Fruit fly (Drosophila melanogaster) whole organism, embryonic: ENCODE results near the gene CG33552.
A peak's percentile ranks its signal among the peaks of the same experiment; 100 is the strongest.

Experiments
- CG10462 ChIP-seq: fragments of 200-800 bp; sonication (Bioruptor generic); optimal IDR thresholded peaks from 2 replicates; lab custom pipeline; 2016; ENCODE audit warnings: missing biosample characterization, missing genetic modification characterization
- CG10565 ChIP-seq: fragments of 200-800 bp; sonication (Bioruptor generic); optimal IDR thresholded peaks from 3 replicates; lab custom pipeline; 2016; ENCODE audit warnings: missing biosample characterization, mild to moderate bottlenecking, missing genetic modification characterization
- CG11695 ChIP-seq: fragments of 200-800 bp; sonication (Bioruptor generic); IDR thresholded peaks from 3 replicates; pipeline ENCODE4 v1.3.6; 2022; ENCODE audit warnings: missing biosample characterization, missing genetic modification characterization
- CG12104 ChIP-seq: fragments of 200-800 bp; sonication (Bioruptor generic); optimal IDR thresholded peaks from 3 replicates; lab custom pipeline; 2016; ENCODE audit warnings: missing biosample characterization, missing genetic modification characterization
- CG13424 ChIP-seq: fragments of 200-800 bp; sonication (Bioruptor generic); optimal IDR thresholded peaks from 2 replicates; lab custom pipeline; 2019; ENCODE audit warnings: missing biosample characterization, mild to moderate bottlenecking, missing genetic modification characterization, moderate library complexity
- CG14965 ChIP-seq: fragments of 200-800 bp; sonication (Bioruptor generic); optimal IDR thresholded peaks from 2 replicates; lab custom pipeline; 2016; ENCODE audit warnings: missing biosample characterization, missing genetic modification characterization, borderline replicate concordance
- CG1529 ChIP-seq: fragments of 200-800 bp; sonication (Bioruptor generic); optimal IDR thresholded peaks from 3 replicates; lab custom pipeline; 2018; ENCODE audit warnings: missing biosample characterization, missing genetic modification characterization
- CG16815 ChIP-seq: fragments of 200-800 bp; sonication (Bioruptor generic); optimal IDR thresholded peaks from 3 replicates; lab custom pipeline; 2017; ENCODE audit warnings: missing biosample characterization, mild to moderate bottlenecking, missing genetic modification characterization
- CG17612 ChIP-seq: fragments of 200-800 bp; sonication (Bioruptor generic); IDR thresholded peaks from 2 replicates; pipeline ENCODE4 v1.3.6; 2022; ENCODE audit warnings: missing biosample characterization, missing genetic modification characterization
- CG17829 ChIP-seq: fragments of 200-800 bp; optimal IDR thresholded peaks from 2 replicates; lab custom pipeline; 2019; ENCODE audit warnings: missing biosample characterization, mild to moderate bottlenecking, missing genetic modification characterization, moderate library complexity
- CG2199 ChIP-seq: fragments of 200-800 bp; sonication (Bioruptor generic); IDR thresholded peaks from 3 replicates; pipeline ENCODE4 v1.3.6; 2022; ENCODE audit warnings: missing biosample characterization, missing genetic modification characterization
- CG33213 ChIP-seq: fragments of 200-800 bp; sonication (Bioruptor generic); optimal IDR thresholded peaks from 3 replicates; lab custom pipeline; 2016; ENCODE audit warnings: missing biosample characterization, missing genetic modification characterization
- CG34422 ChIP-seq: fragments of 200-800 bp; sonication (Bioruptor generic); IDR thresholded peaks from 3 replicates; pipeline ENCODE4 v1.3.6; 2022; ENCODE audit warnings: missing biosample characterization, missing genetic modification characterization
- CG4360 ChIP-seq: fragments of 200-800 bp; sonication (Bioruptor generic); IDR thresholded peaks from 2 replicates; pipeline ENCODE4 v1.3.6; 2022; ENCODE audit warnings: missing biosample characterization, missing genetic modification characterization
- CG4617 ChIP-seq: fragments of 200-800 bp; sonication (Bioruptor generic); optimal IDR thresholded peaks from 3 replicates; lab custom pipeline; 2016; ENCODE audit warnings: missing biosample characterization, missing genetic modification characterization, borderline replicate concordance
- CG4820 ChIP-seq: fragments of 200-800 bp; sonication (Bioruptor generic); optimal IDR thresholded peaks from 3 replicates; lab custom pipeline; 2016; ENCODE audit warnings: missing biosample characterization, missing genetic modification characterization
- CG5245 ChIP-seq: fragments of 200-800 bp; sonication (Bioruptor generic); optimal IDR thresholded peaks from 3 replicates; lab custom pipeline; 2016; ENCODE audit warnings: missing biosample characterization, missing genetic modification characterization
- CG6689 ChIP-seq: fragments of 200-800 bp; sonication (Bioruptor generic); IDR thresholded peaks from 2 replicates; pipeline ENCODE4 v1.3.6; 2022; ENCODE audit warnings: missing biosample characterization, missing genetic modification characterization
- CG8478 ChIP-seq: fragments of >200 bp; optimal IDR thresholded peaks from 2 replicates; lab custom pipeline; 2018
- CG8924 ChIP-seq: fragments of 200-800 bp; optimal IDR thresholded peaks from 3 replicates; lab custom pipeline; 2019; ENCODE audit warnings: missing biosample characterization, mild to moderate bottlenecking, missing genetic modification characterization, moderate library complexity
- Chrac-16 ChIP-seq: fragments of 200-800 bp; sonication (Bioruptor generic); optimal IDR thresholded peaks from 3 replicates; lab custom pipeline; 2016; ENCODE audit warnings: missing biosample characterization, missing genetic modification characterization
- Dfd ChIP-seq, 2 experiments: fragments of >200 bp; optimal IDR thresholded peaks; 2 replicates each; lab custom pipeline; 2017; ENCODE audit warnings: missing biosample characterization in 2 of 2, missing genetic modification characterization in 2 of 2
- Dref ChIP-seq: fragments of 200-800 bp; sonication (Bioruptor generic); IDR thresholded peaks from 2 replicates; pipeline ENCODE4 v1.3.6; 2022; ENCODE audit warnings: missing biosample characterization, missing genetic modification characterization
- Ets65A ChIP-seq: fragments of 200-800 bp; sonication (Bioruptor generic); peaks from one replicate; lab custom pipeline; 2016; ENCODE audit warnings: missing biosample characterization, missing genetic modification characterization
- Fer3 ChIP-seq: fragments of 200-800 bp; sonication (Bioruptor generic); optimal IDR thresholded peaks from 2 replicates; lab custom pipeline; 2018; ENCODE audit warnings: missing biosample characterization, mild to moderate bottlenecking, missing genetic modification characterization, moderate library complexity
- Med ChIP-seq: fragments of 200-800 bp; sonication (Bioruptor generic); peaks from one replicate; lab custom pipeline; 2016; ENCODE audit warnings: missing biosample characterization, missing genetic modification characterization, mild to moderate bottlenecking, inconsistent platforms, moderate library complexity
- Ptx1 ChIP-seq: fragments of 200-800 bp; sonication (Bioruptor generic); IDR thresholded peaks from 2 replicates; pipeline ENCODE4 v1.3.6; 2022; ENCODE audit warnings: missing biosample characterization, missing genetic modification characterization
- Vsx1 ChIP-seq: fragments of 200-800 bp; sonication (Bioruptor generic); optimal IDR thresholded peaks from 2 replicates; lab custom pipeline; 2017; ENCODE audit warnings: missing biosample characterization, mild to moderate bottlenecking, missing genetic modification characterization, missing genetic modification reagents
- bcd ChIP-seq: fragments of 200-800 bp; sonication (Bioruptor generic); optimal IDR thresholded peaks from 2 replicates; lab custom pipeline; 2017; ENCODE audit warnings: missing biosample characterization, mild to moderate bottlenecking, missing genetic modification characterization
- bsh ChIP-seq, 2 experiments: fragments of 200-800 bp; sonication (Bioruptor generic); optimal IDR thresholded peaks; 2 replicates each; lab custom pipeline; 2017 to 2018; ENCODE audit warnings: mild to moderate bottlenecking in 2 of 2, missing biosample characterization in 2 of 2, missing genetic modification characterization in 2 of 2, moderate library complexity in 1 of 2
- caup ChIP-seq: fragments of 200-800 bp; sonication (Bioruptor generic); optimal IDR thresholded peaks from 3 replicates; lab custom pipeline; 2017; ENCODE audit warnings: missing biosample characterization, mild to moderate bottlenecking, missing genetic modification characterization, moderate library complexity; ENCODE audit not compliant: severe bottlenecking
- ken ChIP-seq: fragments of 200-800 bp; sonication (Bioruptor generic); IDR thresholded peaks from 3 replicates; pipeline ENCODE4 v1.3.6; 2022; ENCODE audit warnings: missing biosample characterization, missing genetic modification characterization
- lbe ChIP-seq: fragments of 200-800 bp; sonication (Bioruptor generic); optimal IDR thresholded peaks from 2 replicates; lab custom pipeline; 2016; ENCODE audit warnings: missing biosample characterization, mild to moderate bottlenecking, missing genetic modification characterization
- nerfin-2 ChIP-seq: fragments of 200-800 bp; sonication (Bioruptor generic); IDR thresholded peaks from 2 replicates; pipeline ENCODE4 v1.3.6; 2022; ENCODE audit warnings: missing biosample characterization, missing genetic modification characterization; ENCODE audit not compliant: partially characterized antibody
- nmo ChIP-seq: fragments of 200-800 bp; sonication (Bioruptor generic); optimal IDR thresholded peaks from 2 replicates; lab custom pipeline; 2018; ENCODE audit warnings: missing biosample characterization, mild to moderate bottlenecking, missing genetic modification characterization, moderate library complexity
- pan ChIP-seq, 4 experiments: fragments of >200 bp in 3 of 4; fragments of 200-800 bp in 1 of 4; sonication (Bioruptor generic) in 1 of 4; optimal IDR thresholded peaks in 3 of 4; IDR thresholded peaks in 1 of 4; 2 replicates each; pipeline versions ENCODE4 v1.3.6 to Lab custom; 2017 to 2022; ENCODE audit warnings: missing biosample characterization in 2 of 4, missing genetic modification characterization in 2 of 4, mixed read lengths in 1 of 4
- prd ChIP-seq, 3 experiments: fragments of >200 bp in 2 of 3; fragments of 200-800 bp in 1 of 3; sonication (Bioruptor generic) in 1 of 3; optimal IDR thresholded peaks in 2 of 3; IDR thresholded peaks in 1 of 3; 2 replicates in 2 of 3; 3 replicates in 1 of 3; pipeline versions ENCODE4 v1.3.6 to Lab custom; 2017 to 2022; ENCODE audit warnings: missing biosample characterization in 1 of 3, missing genetic modification characterization in 1 of 3
- sc ChIP-seq, 3 experiments: fragments of >200 bp in 2 of 3; fragments of 200-800 bp in 1 of 3; sonication (Bioruptor generic) in 1 of 3; optimal IDR thresholded peaks; 2 replicates in 2 of 3; 3 replicates in 1 of 3; lab custom pipeline; 2017; ENCODE audit warnings: mild to moderate bottlenecking in 1 of 3, missing biosample characterization in 1 of 3, missing genetic modification characterization in 1 of 3, missing genetic modification reagents in 1 of 3
- seq ChIP-seq: fragments of 200-800 bp; sonication (Bioruptor generic); IDR thresholded peaks from 2 replicates; pipeline ENCODE4 v1.3.6; 2022; ENCODE audit warnings: missing biosample characterization, missing genetic modification characterization
- slp2 ChIP-seq: fragments of 200-800 bp; sonication (Bioruptor generic); optimal IDR thresholded peaks from 2 replicates; lab custom pipeline; 2016; ENCODE audit warnings: missing biosample characterization, missing genetic modification characterization
- sna ChIP-seq: fragments of 200-800 bp; sonication (Bioruptor generic); IDR thresholded peaks from 2 replicates; pipeline ENCODE4 v1.3.6; 2022; ENCODE audit warnings: missing biosample characterization, missing genetic modification characterization; ENCODE audit not compliant: partially characterized antibody
- sr ChIP-seq: fragments of 200-800 bp; sonication (Bioruptor generic); IDR thresholded peaks from 3 replicates; pipeline ENCODE4 v1.3.6; 2022; ENCODE audit warnings: missing biosample characterization, missing genetic modification characterization
- trh ChIP-seq: fragments of 200-800 bp; sonication (Bioruptor generic); optimal IDR thresholded peaks from 2 replicates; lab custom pipeline; 2016; ENCODE audit warnings: missing biosample characterization, missing genetic modification characterization
- twi ChIP-seq: fragments of 200-800 bp; optimal IDR thresholded peaks from 2 replicates; lab custom pipeline; 2019; ENCODE audit warnings: missing biosample characterization, mild to moderate bottlenecking, missing genetic modification characterization, moderate library complexity
- zfh1 ChIP-seq: fragments of 200-800 bp; sonication (Bioruptor generic); IDR thresholded peaks from 3 replicates; pipeline ENCODE4 v1.3.6; 2022; ENCODE audit warnings: missing biosample characterization, missing genetic modification characterization

The CG33552 gene

DNA sequence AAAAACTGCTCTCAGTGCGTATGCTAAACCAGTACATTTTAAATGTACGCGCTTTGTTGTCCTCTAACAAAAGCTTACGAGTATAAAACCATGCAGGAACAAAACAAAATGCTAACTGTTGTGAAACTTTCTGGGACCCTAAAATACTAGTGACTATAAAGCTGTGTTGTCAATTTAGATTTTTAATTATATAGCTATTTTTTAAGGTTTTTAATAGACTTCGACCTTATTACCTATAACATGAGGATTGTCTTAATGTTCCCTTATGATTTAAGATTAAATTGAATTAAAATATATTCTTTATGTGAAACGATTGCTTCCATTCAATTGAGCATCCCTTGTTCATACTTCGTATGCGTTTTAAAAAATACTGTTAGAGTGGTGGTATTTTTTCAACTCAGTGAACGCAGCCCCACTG, 25.6 kb upstream of the CG33552 start (continued):
- TF ChIP-seq Dref (peak; percentile 35; the same call in 1 of the 2 replicates), bcd (peak; percentile 62), nmo (GFP tag; lab: Kevin White, UChicago) (peak; percentile 86), Ptx1 (GFP tag; lab: Robert Waterston, UW) (peak; percentile 91), CG10565 (peak; percentile 6), slp2 (GFP tag; lab: Kevin White, UChicago) (peak; percentile 10), Chrac-16 (GFP tag; lab: Kevin White, UChicago) (peak; percentile 65), CG4820 (GFP tag; lab: Kevin White, UChicago) (peak; percentile 30), zfh1 (GFP tag; lab: Robert Waterston, UW) (peak; percentile 74; the same call in 2 of the 3 replicates), bsh (GFP tag; optimal IDR thresholded peaks at IDR 0.05; lab: Kevin White, UChicago) (peak in 1 of 2 experiments; percentile 74), CG17829 (tag; lab: Kevin White, UChicago) (peak; percentile 82), lbe (GFP tag; lab: Kevin White, UChicago) (peak; percentile 1), CG1529 (GFP tag; lab: Kevin White, UChicago) (no peak), CG13424 (tag; lab: Kevin White, UChicago) (peak; percentile 66), CG11695 (GFP tag; lab: Robert Waterston, UW) (peak; percentile 56; the same call in 1 of the 3 replicates), CG34422 (GFP tag; lab: Robert Waterston, UW) (peak; percentile 68; the same call in 2 of the 3 replicates), prd (optimal IDR thresholded peaks at IDR 0.05; lab: Kevin White, UChicago) (no peak), prd (GFP tag; IDR thresholded peaks at IDR 0.05; lab: Robert Waterston, UW) (peak; percentile 90), CG10462 (GFP tag; lab: Kevin White, UChicago) (peak; percentile 10), ken (GFP tag; lab: Robert Waterston, UW) (peak; percentile 85), seq (GFP tag; lab: Robert Waterston, UW) (0 out of 2 replicates have a peak, but pooled peaks have one; percentile 29), CG16815 (peak; percentile 58), nerfin-2 (no peak), CG12104 (peak; percentile 7), sc (optimal IDR thresholded peaks at IDR 0.05; lab: Kevin White, UChicago) (no peak), sc (GFP tag; optimal IDR thresholded peaks at IDR 0.05; lab: Kevin White, UChicago) (peak; percentile 37), Fer3 (tag; lab: Kevin White, UChicago) (peak; percentile 61), pan (optimal IDR thresholded peaks at IDR 0.05; lab: Kevin White, UChicago) (no peak), pan (GFP tag; optimal IDR thresholded peaks at IDR 0.05 in 1 of 2, IDR thresholded peaks at IDR 0.05 in 1 of 2) (peak in 1 of 2 experiments; percentile 83)

DNA sequence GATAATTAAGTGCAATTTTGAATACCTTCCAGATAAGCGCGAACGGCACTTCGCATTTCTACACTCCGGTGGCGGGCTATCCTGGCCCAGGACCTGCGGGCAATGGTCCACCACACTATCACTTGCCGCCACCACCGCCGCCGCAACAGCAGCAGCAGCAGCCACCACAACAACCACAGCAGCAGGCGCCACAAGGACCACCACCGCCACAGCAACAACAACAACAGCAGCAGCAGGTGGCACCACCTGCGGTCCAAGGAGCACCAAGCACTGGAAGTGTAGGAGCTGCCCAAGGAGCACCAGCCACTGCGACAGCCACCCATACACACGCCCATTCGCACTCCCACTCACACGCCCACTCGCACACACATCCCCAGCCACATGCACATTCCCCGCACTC, 24.8 kb upstream of the CG33552 start:
- TF ChIP-seq Dfd (GFP tag; optimal IDR thresholded peaks at IDR 0.05; lab: Kevin White, UChicago) (peak in 1 of 2 experiments; percentile 88), CG33213 (GFP tag; lab: Kevin White, UChicago) (no peak), trh (GFP tag; lab: Kevin White, UChicago) (no peak), sr (GFP tag; lab: Robert Waterston, UW) (0 out of 3 replicates have a peak, but pooled peaks have one; percentile 24), sna (GFP tag; lab: Robert Waterston, UW) (no peak), CG4617 (GFP tag; lab: Kevin White, UChicago) (no peak), twi (tag; lab: Kevin White, UChicago) (no peak), CG4360 (GFP tag; lab: Robert Waterston, UW) (peak; percentile 48), CG5245 (no peak), CG8478 (lab: Kevin White, UChicago) (no peak), CG14965 (GFP tag; lab: Kevin White, UChicago) (no peak), CG6689 (GFP tag; lab: Robert Waterston, UW) (no peak), Med (GFP tag; lab: Kevin White, UChicago) (peak; percentile 33), CG2199 (GFP tag; lab: Robert Waterston, UW) (0 out of 3 replicates have a peak, but pooled peaks have one; percentile 8), Vsx1 (GFP tag; lab: Kevin White, UChicago) (no peak), Ets65A (GFP tag; lab: Kevin White, UChicago) (peak; percentile 88), CG17612 (GFP tag; lab: Robert Waterston, UW) (no peak), caup (no peak), CG8924 (tag; lab: Kevin White, UChicago) (no peak)
